Worm (Caenorhabditis elegans): ENCODE results near the gene Y73B6BL.22.

The Y73B6BL.22 gene

DNA sequence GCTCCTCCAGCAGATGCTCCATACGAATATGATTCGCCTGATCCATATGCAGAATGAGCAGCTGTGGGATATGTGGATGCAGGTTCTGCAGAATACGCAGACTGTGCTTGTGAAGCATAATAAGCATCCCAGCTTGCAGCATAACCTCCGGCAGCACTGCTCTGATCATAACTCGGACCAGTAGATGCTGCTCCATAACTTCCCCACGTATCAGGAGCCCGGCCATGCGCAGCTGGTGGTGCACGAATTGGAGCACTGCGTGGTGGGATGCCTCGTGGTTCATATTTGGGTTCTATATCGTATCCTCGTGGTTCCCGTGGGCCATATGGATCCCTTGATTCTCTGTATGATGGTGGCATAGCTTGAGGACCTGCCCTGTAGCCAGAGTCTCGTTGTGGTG, 42.7 kb downstream of the Y73B6BL.22 start:
- TF ChIP-seq lin-13 (GFP tag; optimal IDR thresholded peaks at IDR 0.05) (no peak), ceh-16 (tag; optimal IDR thresholded peaks at IDR 0.05) (no peak), sma-3 (GFP tag; optimal IDR thresholded peaks at IDR 0.05) (no peak)

DNA sequence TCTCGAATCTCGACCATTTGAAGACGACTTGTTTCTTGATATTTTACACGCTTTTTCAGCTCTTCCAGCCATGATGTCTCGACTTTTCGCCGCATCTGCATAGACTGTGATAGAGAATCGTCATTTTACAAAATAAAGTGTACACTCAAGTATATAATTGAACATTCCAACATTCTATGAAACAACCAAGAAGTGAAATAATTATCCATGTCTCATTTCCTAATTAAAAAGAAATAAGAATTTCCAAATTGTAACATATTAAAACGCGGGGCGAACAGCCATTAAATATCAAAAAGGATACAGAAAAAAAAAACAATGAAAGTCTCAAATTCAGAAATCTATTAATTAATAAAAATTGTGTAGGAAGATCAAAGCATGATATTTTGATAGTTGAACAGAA, 43.5 kb downstream of the Y73B6BL.22 start, which contains the start of gene smg-3:
Gene smg-3 (minus strand): TSS at position 101 of the 400 bp plus-strand sequence.
- TF ChIP-seq ztf-1 (GFP tag; conservative IDR thresholded peaks at IDR 0.05) (no peak), peb-1 (tag; optimal IDR thresholded peaks at IDR 0.05) (no peak), lin-13 (GFP tag; optimal IDR thresholded peaks at IDR 0.05) (no peak)

DNA sequence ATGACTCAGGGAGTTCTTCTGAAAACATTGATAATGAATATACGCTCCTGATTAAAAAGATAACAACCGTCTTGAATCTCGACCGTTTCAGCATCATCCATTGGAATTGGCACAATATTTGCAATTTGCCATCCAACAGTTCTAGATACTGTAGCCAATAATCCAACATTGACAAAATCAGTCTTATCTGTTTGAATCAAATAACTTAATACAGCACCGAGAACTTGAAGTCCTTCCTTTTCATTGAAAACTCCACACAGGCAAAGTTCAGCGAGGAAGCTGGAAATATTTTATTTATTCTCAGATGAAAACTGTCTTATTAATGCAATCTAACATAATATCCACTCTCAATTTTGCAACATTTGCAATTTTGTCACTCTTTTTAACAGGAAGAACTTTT, 44.2 kb downstream of the Y73B6BL.22 start:
- TF ChIP-seq unc-55 (GFP tag; optimal IDR thresholded peaks at IDR 0.05) (no peak), ztf-11 (tag; optimal IDR thresholded peaks at IDR 0.05) (no peak), sem-4 (tag; optimal IDR thresholded peaks at IDR 0.05) (no peak), crh-2 (tag; optimal IDR thresholded peaks at IDR 0.05) (no peak), nhr-21 (tag; optimal IDR thresholded peaks at IDR 0.05) (no peak), ztf-4 (tag; optimal IDR thresholded peaks at IDR 0.05) (no peak), peb-1 (tag; optimal IDR thresholded peaks at IDR 0.05) (no peak)

DNA sequence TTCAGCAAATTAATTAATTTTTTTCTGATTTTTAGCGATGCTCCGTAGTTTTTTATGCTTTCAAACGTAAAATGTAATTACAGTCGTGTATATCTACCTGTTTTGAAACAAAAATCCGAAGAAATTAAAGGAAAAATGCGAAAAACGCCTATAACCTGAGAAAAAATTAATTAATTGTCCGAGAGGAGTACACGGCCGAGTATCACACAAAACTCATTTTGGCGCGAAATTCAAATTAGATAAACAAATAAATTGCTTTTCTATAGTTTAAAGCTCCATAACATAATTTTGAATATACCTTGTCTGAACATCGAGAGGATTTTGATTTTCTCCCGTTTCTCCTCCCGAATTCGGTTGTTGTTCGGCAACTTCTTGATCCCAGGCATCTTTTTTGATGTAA, 47.0 kb downstream of the Y73B6BL.22 start:
- TF ChIP-seq gmeb-1 (tag; optimal IDR thresholded peaks at IDR 0.05), result peak; percentile 82
- no peak for TF ChIP-seq aly-2 (tag; optimal IDR thresholded peaks at IDR 0.05)
- TF ChIP-seq nhr-25 (tag; optimal IDR thresholded peaks at IDR 0.05), result peak; percentile 43
- peak; percentile 0 for TF ChIP-seq crh-2 (tag; optimal IDR thresholded peaks at IDR 0.05)
- TF ChIP-seq sem-4 (tag; optimal IDR thresholded peaks at IDR 0.05), result no peak
- no peak for TF ChIP-seq mbf-1 (tag; optimal IDR thresholded peaks at IDR 0.05)
- TF ChIP-seq ztf-1 (GFP tag; conservative IDR thresholded peaks at IDR 0.05), result no peak
- TF ChIP-seq ztf-11 (tag; optimal IDR thresholded peaks at IDR 0.05), result no peak
- no peak for TF ChIP-seq ceh-16 (tag; optimal IDR thresholded peaks at IDR 0.05)
- TF ChIP-seq nhr-10 (tag; optimal IDR thresholded peaks at IDR 0.05), result no peak
- TF ChIP-seq lin-13 (GFP tag; optimal IDR thresholded peaks at IDR 0.05), result no peak
- TF ChIP-seq Y55F3AM.14 (GFP tag; optimal IDR thresholded peaks at IDR 0.05), result no peak
- peak; percentile 26 for TF ChIP-seq unc-55 (GFP tag; optimal IDR thresholded peaks at IDR 0.05)
- TF ChIP-seq lin-39 (tag; optimal IDR thresholded peaks at IDR 0.05), result no peak
- TF ChIP-seq F13H6.1 (tag; optimal IDR thresholded peaks at IDR 0.05), result no peak
- TF ChIP-seq snpc-4 (tag; optimal IDR thresholded peaks at IDR 0.05), result no peak
- peak; percentile 7 for TF ChIP-seq sma-9 (GFP tag; optimal IDR thresholded peaks at IDR 0.05)
- no peak for TF ChIP-seq sma-9 (tag; optimal IDR thresholded peaks at IDR 0.05)
- no peak for TF ChIP-seq nhr-6 (tag; optimal IDR thresholded peaks at IDR 0.05)
- no peak for TF ChIP-seq dmd-4 (tag; optimal IDR thresholded peaks at IDR 0.05)
- TF ChIP-seq lsy-2 (tag; optimal IDR thresholded peaks at IDR 0.05), result peak in 1 of 2 experiments; percentile 48
- TF ChIP-seq sma-3 (GFP tag; optimal IDR thresholded peaks at IDR 0.05), result peak; percentile 37
